Worm (Caenorhabditis elegans): ENCODE measurements around the gene F54F7.10.

The F54F7.10 gene

ce11 chrX:11870393-11870792 is 7.0 kb downstream of the F54F7.10 start:
- TF ChIP-seq elt-1 (tag; optimal IDR thresholded peaks at IDR 0.05) = no peak
- TF ChIP-seq R02D3.7 (tag; optimal IDR thresholded peaks at IDR 0.05) = no peak
- TF ChIP-seq lin-39 (tag; optimal IDR thresholded peaks at IDR 0.05) = no peak
- TF ChIP-seq nhr-25 (tag; optimal IDR thresholded peaks at IDR 0.05) = no peak
- no peak for TF ChIP-seq mdl-1 (tag; optimal IDR thresholded peaks at IDR 0.05)
- no peak for TF ChIP-seq skn-1 (tag; optimal IDR thresholded peaks at IDR 0.05)
- TF ChIP-seq nhr-43 (tag; optimal IDR thresholded peaks at IDR 0.05; ENCODE audit: poor library complexity, severe bottlenecking) = no peak
- TF ChIP-seq ama-1 (optimal IDR thresholded peaks at IDR 0.05) = no peak
- no peak for TF ChIP-seq pha-4 (tag; optimal IDR thresholded peaks at IDR 0.05)
- TF ChIP-seq ZK546.5 (tag; optimal IDR thresholded peaks at IDR 0.05) = no peak
- TF ChIP-seq hmg-11 (tag; optimal IDR thresholded peaks at IDR 0.05) = no peak
- TF ChIP-seq ceh-9 (tag; optimal IDR thresholded peaks at IDR 0.05) = no peak
- TF ChIP-seq nhr-12 (tag; optimal IDR thresholded peaks at IDR 0.05) = no peak
- TF ChIP-seq fkh-2 (tag; optimal IDR thresholded peaks at IDR 0.05) = no peak
- no peak for TF ChIP-seq unc-62 (GFP tag; optimal IDR thresholded peaks at IDR 0.05)

- no peak for TF ChIP-seq nhr-25 (tag; optimal IDR thresholded peaks at IDR 0.05)
- TF ChIP-seq ceh-82 (tag; optimal IDR thresholded peaks at IDR 0.05) = no peak
- TF ChIP-seq fkh-10 (GFP tag; optimal IDR thresholded peaks at IDR 0.05) = no peak
- no peak for TF ChIP-seq nhr-23 (tag; optimal IDR thresholded peaks at IDR 0.05)
- no peak for TF ChIP-seq ama-1 (optimal IDR thresholded peaks at IDR 0.05)
- no peak for TF ChIP-seq unc-39 (tag; optimal IDR thresholded peaks at IDR 0.05)
- no peak for TF ChIP-seq ceh-9 (tag; optimal IDR thresholded peaks at IDR 0.05)
- TF ChIP-seq lin-15B (tag; optimal IDR thresholded peaks at IDR 0.05) = no peak
- no peak for TF ChIP-seq nhr-76 (tag; optimal IDR thresholded peaks at IDR 0.05)
- no peak for TF ChIP-seq elt-3 (tag; optimal IDR thresholded peaks at IDR 0.05)
- no peak for TF ChIP-seq egl-5 (tag; optimal IDR thresholded peaks at IDR 0.05)
- no peak for TF ChIP-seq nhr-67 (tag; optimal IDR thresholded peaks at IDR 0.05)
Measured at ce11 chrX:11872210-11872609, 8.8 kb downstream of the F54F7.10 start.

DNA sequence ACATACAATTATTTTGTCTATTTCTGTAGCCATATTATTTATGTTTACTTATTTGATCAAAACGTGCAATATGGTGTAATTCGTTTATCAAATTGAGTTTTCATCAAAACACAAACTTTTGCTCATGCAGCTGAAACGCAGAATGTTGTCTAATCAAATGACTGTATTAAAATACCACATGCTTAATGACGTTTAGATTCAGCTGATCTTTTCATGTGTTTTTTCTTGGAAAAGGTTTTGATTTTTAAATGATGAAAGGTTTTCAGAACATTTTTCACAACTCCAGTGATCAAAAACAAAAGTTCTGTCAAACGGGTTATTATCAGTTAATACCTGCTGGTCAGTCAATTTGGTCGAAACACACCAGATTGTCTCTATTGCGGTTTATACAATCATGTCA is 11.9 kb downstream of the F54F7.10 start, which contains the start of gene Y62H9A.1:
Gene Y62H9A.1, plus strand, starts transcription at position 282 of the 400 bp plus-strand sequence.
- no peak for TF ChIP-seq nhr-23 (tag; optimal IDR thresholded peaks at IDR 0.05)
- no peak for TF ChIP-seq lin-15B (tag; optimal IDR thresholded peaks at IDR 0.05)
- no peak for TF ChIP-seq nhr-237 (tag; optimal IDR thresholded peaks at IDR 0.05)
- TF ChIP-seq ZK546.5 (tag; optimal IDR thresholded peaks at IDR 0.05) = no peak
- TF ChIP-seq elt-2 (tag; optimal IDR thresholded peaks at IDR 0.05) = no peak
- TF ChIP-seq egl-27 (tag; optimal IDR thresholded peaks at IDR 0.05) = no peak
- no peak for TF ChIP-seq nhr-43 (tag; optimal IDR thresholded peaks at IDR 0.05; ENCODE audit: poor library complexity, severe bottlenecking)
- TF ChIP-seq sea-2 (GFP tag; optimal IDR thresholded peaks at IDR 0.05) = no peak
- TF ChIP-seq nhr-12 (tag; optimal IDR thresholded peaks at IDR 0.05) = no peak
- no peak for TF ChIP-seq lsy-12 (tag; optimal IDR thresholded peaks at IDR 0.05)
- TF ChIP-seq aly-2 (tag; optimal IDR thresholded peaks at IDR 0.05) = no peak
- no peak for TF ChIP-seq pha-4 (tag; optimal IDR thresholded peaks at IDR 0.05)
- no peak for TF ChIP-seq zag-1 (tag; optimal IDR thresholded peaks at IDR 0.05)
- no peak for TF ChIP-seq lin-39 (tag; optimal IDR thresholded peaks at IDR 0.05)

DNA sequence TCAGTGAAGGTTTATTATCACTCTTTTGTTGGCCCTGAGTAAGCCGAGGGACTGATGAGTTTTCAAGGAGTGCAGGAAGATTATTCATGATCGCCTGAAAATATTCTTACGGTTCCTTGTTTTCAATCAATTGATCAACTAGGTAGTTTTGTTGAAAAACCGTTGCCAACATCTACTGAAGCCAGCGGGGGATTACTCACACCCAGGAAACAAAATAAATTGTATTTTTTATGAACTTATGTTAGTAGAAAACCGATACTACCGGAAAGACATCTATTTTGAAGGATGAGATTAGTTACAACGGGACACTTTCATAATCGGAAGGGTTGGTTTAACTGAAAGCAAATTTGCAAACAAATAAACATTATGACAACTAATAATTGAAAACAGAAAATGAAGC is 14.7 kb downstream of the F54F7.10 start, which contains the start of gene Y62H9A.2:
Gene Y62H9A.2, minus strand, starts transcription at position 101 of the 400 bp plus-strand sequence.
- TF ChIP-seq nhr-28 (tag; optimal IDR thresholded peaks at IDR 0.05) = no peak
- TF ChIP-seq R02D3.7 (tag; optimal IDR thresholded peaks at IDR 0.05) = no peak
- no peak for TF ChIP-seq unc-62 (GFP tag; optimal IDR thresholded peaks at IDR 0.05)

DNA sequence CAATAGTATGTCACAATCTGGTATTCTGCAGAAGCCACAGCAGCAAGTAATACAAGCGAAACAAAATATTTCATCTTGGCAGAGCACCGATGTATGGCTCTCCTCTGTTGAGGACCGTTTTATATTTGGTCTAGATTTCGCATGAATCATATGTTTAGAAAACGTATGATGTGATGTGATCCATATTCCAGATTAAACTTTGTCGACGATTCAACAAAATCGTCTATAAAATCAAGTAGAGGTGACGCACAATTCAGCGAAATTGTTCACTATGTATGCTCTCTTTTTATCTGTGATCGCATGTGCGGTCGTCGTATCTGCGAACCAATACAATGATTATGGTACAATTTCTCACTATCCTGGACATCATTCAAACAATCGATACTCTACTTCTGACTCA is 16.5 kb downstream of the F54F7.10 start, which contains the start of the genes Y62H9A.3 and Y62H9A.4:
Gene Y62H9A.3, minus strand, starts transcription at position 101 of the 400 bp plus-strand sequence.
Gene Y62H9A.4, plus strand, starts transcription at position 256 of the 400 bp plus-strand sequence.
- TF ChIP-seq tbx-2 (tag; optimal IDR thresholded peaks at IDR 0.05) (no peak), egl-5 (tag; optimal IDR thresholded peaks at IDR 0.05) (no peak), ceh-28 (tag; optimal IDR thresholded peaks at IDR 0.05) (no peak), ztf-4 (tag; optimal IDR thresholded peaks at IDR 0.05) (no peak)
